Fruit fly (Drosophila melanogaster): ENCODE measurements around the gene CG43232.

The CG43232 gene

DNA sequence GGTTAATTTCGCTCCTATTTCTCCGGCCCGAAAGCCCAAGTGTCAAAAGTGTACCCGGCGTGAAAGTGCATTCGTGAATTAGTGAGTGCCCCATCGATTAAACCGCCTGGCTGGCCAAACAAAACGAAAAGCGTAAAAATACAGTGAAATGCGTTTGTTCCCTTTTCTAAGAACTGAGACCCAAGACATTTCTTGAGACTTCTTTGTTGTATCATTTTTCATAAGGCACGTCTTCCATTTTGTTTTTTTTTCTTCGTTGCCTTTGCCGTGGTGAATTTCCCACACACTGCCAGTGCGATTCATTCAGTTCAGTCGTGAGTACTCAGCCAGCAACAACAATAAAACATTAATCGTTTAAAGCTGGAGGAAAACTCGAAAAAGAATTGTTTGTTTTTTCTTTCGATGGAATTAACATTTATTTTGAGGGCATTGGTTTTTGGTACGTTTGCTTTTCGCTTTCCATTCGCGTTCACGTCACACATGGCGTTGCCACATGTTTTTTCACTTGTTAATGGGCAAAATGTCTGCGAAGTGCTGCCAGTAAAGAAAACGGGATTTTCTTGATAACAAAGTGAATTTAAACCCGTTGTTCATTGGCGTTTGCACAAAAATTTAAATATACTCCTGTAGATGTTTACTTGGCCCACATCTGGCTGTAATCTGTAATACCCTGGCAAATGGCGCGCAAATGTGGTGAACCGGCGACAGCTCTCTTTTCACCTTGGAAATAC, 10.4 kb upstream of the CG43232 start (continued):
- no peak for TF ChIP-seq Vsx2 (GFP tag; optimal IDR thresholded peaks at IDR 0.05; ENCODE audit: partially characterized antibody)
- no peak for TF ChIP-seq brk (GFP tag; optimal IDR thresholded peaks at IDR 0.05)
- no peak for TF ChIP-seq br (GFP tag; optimal IDR thresholded peaks at IDR 0.05)
- no peak for TF ChIP-seq N (GFP tag; optimal IDR thresholded peaks at IDR 0.05)
- no peak for TF ChIP-seq rgr (GFP tag; optimal IDR thresholded peaks at IDR 0.05)
- no peak for TF ChIP-seq Mio (GFP tag; optimal IDR thresholded peaks at IDR 0.05)
- no peak for TF ChIP-seq usp (GFP tag; optimal IDR thresholded peaks at IDR 0.05)
- TF ChIP-seq h (GFP tag; optimal IDR thresholded peaks at IDR 0.05): peak; percentile 30
- TF ChIP-seq tai (GFP tag; optimal IDR thresholded peaks at IDR 0.05): no peak
- TF ChIP-seq GATAd (GFP tag; optimal IDR thresholded peaks at IDR 0.05): no peak
- TF ChIP-seq woc (GFP tag; optimal IDR thresholded peaks at IDR 0.05): no peak
- no peak for TF ChIP-seq dl (GFP tag; optimal IDR thresholded peaks at IDR 0.05; ENCODE audit: insufficient read depth in 1 of 2, partially characterized antibody in 2 of 2)
- TF ChIP-seq dmrt93B (GFP tag; optimal IDR thresholded peaks at IDR 0.05): no peak

DNA sequence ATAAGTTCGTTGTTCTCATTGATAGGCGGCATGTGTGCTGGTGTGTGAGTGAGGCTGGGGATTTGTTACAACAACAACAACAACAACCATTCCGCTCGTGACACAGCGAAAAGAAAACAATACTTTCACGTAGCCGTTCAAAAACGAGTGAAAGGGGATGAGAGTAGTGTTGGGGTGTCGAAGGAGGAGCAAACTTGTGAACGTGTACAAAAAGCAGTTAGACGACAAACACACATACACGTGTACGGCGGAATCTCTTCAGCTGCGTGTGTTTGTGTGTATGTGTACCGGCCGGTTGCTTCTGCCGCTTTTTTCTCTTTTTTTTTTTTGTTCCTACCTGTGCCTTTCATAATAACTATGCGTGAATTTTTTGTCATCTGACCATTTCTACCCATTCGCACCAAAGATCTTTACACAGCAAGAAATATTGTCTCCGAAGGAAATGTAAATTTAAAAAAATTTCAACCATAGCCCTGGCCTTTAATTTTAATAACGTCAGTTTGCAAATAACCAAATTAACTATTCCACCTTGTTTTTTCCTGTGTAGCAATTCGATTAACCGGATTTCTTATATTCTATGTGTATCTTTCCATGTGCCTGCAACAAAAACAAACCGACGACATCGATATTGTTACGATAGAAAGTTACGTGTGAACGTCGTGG, 9.7 kb upstream of the CG43232 start:
- TF ChIP-seq woc (GFP tag; optimal IDR thresholded peaks at IDR 0.05): peak; percentile 60
- peak in 1 of 2 experiments; percentile 35 for TF ChIP-seq dl (GFP tag; optimal IDR thresholded peaks at IDR 0.05; ENCODE audit: insufficient read depth in 1 of 2, partially characterized antibody in 2 of 2)
- TF ChIP-seq Hr78 (GFP tag; optimal IDR thresholded peaks at IDR 0.05): no peak
- TF ChIP-seq OdsH (GFP tag; optimal IDR thresholded peaks at IDR 0.05): peak; percentile 82
- peak in 1 of 2 experiments; percentile 84 for TF ChIP-seq foxo (GFP tag; optimal IDR thresholded peaks at IDR 0.05)
- no peak for TF ChIP-seq N (GFP tag; optimal IDR thresholded peaks at IDR 0.05)
- no peak for TF ChIP-seq Myc (optimal IDR thresholded peaks at IDR 0.05)
- peak; percentile 46 for TF ChIP-seq Hr83 (GFP tag; optimal IDR thresholded peaks at IDR 0.05; ENCODE audit: poor library complexity, severe bottlenecking)
- TF ChIP-seq sv (GFP tag; optimal IDR thresholded peaks at IDR 0.05): peak; percentile 31
- no peak for TF ChIP-seq CrebA (GFP tag; optimal IDR thresholded peaks at IDR 0.05; ENCODE audit: borderline replicate concordance)
- no peak for TF ChIP-seq pan (optimal IDR thresholded peaks at IDR 0.05)
- TF ChIP-seq h (GFP tag; optimal IDR thresholded peaks at IDR 0.05): peak; percentile 86
- peak; percentile 11 for TF ChIP-seq Rel (GFP tag; optimal IDR thresholded peaks at IDR 0.05)
- no peak for TF ChIP-seq Rel (tag; optimal IDR thresholded peaks at IDR 0.05)
- TF ChIP-seq brk (GFP tag; optimal IDR thresholded peaks at IDR 0.05): peak; percentile 76
- TF ChIP-seq sage (GFP tag; optimal IDR thresholded peaks at IDR 0.05): peak; percentile 57
- TF ChIP-seq br (GFP tag; optimal IDR thresholded peaks at IDR 0.05): peak; percentile 74
- TF ChIP-seq CG32264 (GFP tag; optimal IDR thresholded peaks at IDR 0.05): peak; percentile 48
- TF ChIP-seq Abd-B (GFP tag; optimal IDR thresholded peaks at IDR 0.05): no peak
- TF ChIP-seq Jra (GFP tag; optimal IDR thresholded peaks at IDR 0.05): peak; percentile 22
- TF ChIP-seq tai (GFP tag; optimal IDR thresholded peaks at IDR 0.05): no peak
- TF ChIP-seq rgr (GFP tag; optimal IDR thresholded peaks at IDR 0.05): peak; percentile 83
- peak; percentile 20 for TF ChIP-seq Dif (GFP tag; optimal IDR thresholded peaks at IDR 0.05; ENCODE audit: partially characterized antibody)
- no peak for TF ChIP-seq usp (GFP tag; optimal IDR thresholded peaks at IDR 0.05)
- TF ChIP-seq HLH106 (tag; optimal IDR thresholded peaks at IDR 0.05): peak; percentile 54
- peak; percentile 45 for TF ChIP-seq psq (GFP tag; optimal IDR thresholded peaks at IDR 0.05)
- peak; percentile 77 for TF ChIP-seq fru (GFP tag; optimal IDR thresholded peaks at IDR 0.05)
- TF ChIP-seq Sp1 (GFP tag; optimal IDR thresholded peaks at IDR 0.05): peak; percentile 54
- no peak for TF ChIP-seq Vsx2 (GFP tag; optimal IDR thresholded peaks at IDR 0.05; ENCODE audit: partially characterized antibody)
- TF ChIP-seq dsf (GFP tag; optimal IDR thresholded peaks at IDR 0.05; ENCODE audit: borderline replicate concordance): no peak
- peak; percentile 83 for TF ChIP-seq ey (GFP tag; optimal IDR thresholded peaks at IDR 0.05)
- TF ChIP-seq Hnf4 (GFP tag; optimal IDR thresholded peaks at IDR 0.05): peak; percentile 83

DNA sequence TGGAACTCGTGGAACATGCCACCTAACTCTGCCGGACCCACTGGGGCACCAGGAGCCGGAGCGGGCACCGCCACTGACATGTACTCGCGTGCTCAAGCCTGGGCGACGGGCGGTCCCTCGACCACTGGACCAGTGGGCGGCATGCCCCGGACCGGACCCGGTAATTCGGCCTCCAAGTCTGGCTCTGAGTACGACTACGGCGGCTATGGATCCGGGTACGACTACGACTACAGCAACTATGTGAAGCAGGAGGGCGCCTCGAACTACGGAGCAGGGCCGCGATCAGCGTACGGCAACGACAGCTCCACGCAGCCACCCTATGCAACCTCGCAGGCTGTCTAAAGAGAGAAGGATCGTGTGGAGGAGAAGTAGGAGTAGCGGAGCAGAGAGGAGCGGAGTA, 6.8 kb upstream of the CG43232 start:
- TF ChIP-seq Dif (GFP tag; optimal IDR thresholded peaks at IDR 0.05; ENCODE audit: partially characterized antibody) (no peak), Hr83 (GFP tag; optimal IDR thresholded peaks at IDR 0.05; ENCODE audit: poor library complexity, severe bottlenecking) (no peak), HLH106 (tag; optimal IDR thresholded peaks at IDR 0.05) (no peak), usp (GFP tag; optimal IDR thresholded peaks at IDR 0.05) (no peak), dl (GFP tag; optimal IDR thresholded peaks at IDR 0.05; ENCODE audit: insufficient read depth in 1 of 2, partially characterized antibody in 2 of 2) (no peak), Rel (GFP tag; optimal IDR thresholded peaks at IDR 0.05) (no peak), Rel (tag; optimal IDR thresholded peaks at IDR 0.05) (no peak), br (GFP tag; optimal IDR thresholded peaks at IDR 0.05) (no peak), Mio (GFP tag; optimal IDR thresholded peaks at IDR 0.05) (no peak), foxo (GFP tag; optimal IDR thresholded peaks at IDR 0.05) (no peak), dsf (GFP tag; optimal IDR thresholded peaks at IDR 0.05; ENCODE audit: borderline replicate concordance) (no peak), Myc (optimal IDR thresholded peaks at IDR 0.05) (no peak), GATAd (GFP tag; optimal IDR thresholded peaks at IDR 0.05) (no peak), Hr78 (GFP tag; optimal IDR thresholded peaks at IDR 0.05) (no peak), pan (optimal IDR thresholded peaks at IDR 0.05) (no peak), Abd-B (GFP tag; optimal IDR thresholded peaks at IDR 0.05) (no peak), CG32264 (GFP tag; optimal IDR thresholded peaks at IDR 0.05) (no peak), fru (GFP tag; optimal IDR thresholded peaks at IDR 0.05) (no peak), CrebA (GFP tag; optimal IDR thresholded peaks at IDR 0.05; ENCODE audit: borderline replicate concordance) (no peak)
